Comparison of ENCODE assay signal across 3 worm cellular contexts in genomic region chrIII:13275784-13276183, ce11.
TF ChIP-seq lines count a peak whose summit lies in the region.

No protein-coding gene starts in this region.

TF ChIP-seq in whole organism, L1 larva, 84 proteins besides CTCF, POLR2A, EP300 and RAD21 (continued from another document and continues in another):
- TF ChIP-seq fos-1 (tag; optimal IDR thresholded peaks at IDR 0.05; lab: Kevin White, UChicago) (peak; percentile 65), nhr-11 (tag; optimal IDR thresholded peaks at IDR 0.05; lab: Kevin White, UChicago) (no peak), tbx-2 (tag; optimal IDR thresholded peaks at IDR 0.05; lab: Kevin White, UChicago) (peak; percentile 83), aly-2 (tag; optimal IDR thresholded peaks at IDR 0.05; lab: Kevin White, UChicago) (no peak), efl-3 (GFP tag; optimal IDR thresholded peaks at IDR 0.05; lab: Kevin White, UChicago) (no peak), nhr-47 (tag; optimal IDR thresholded peaks at IDR 0.05; lab: Kevin White, UChicago) (peak; percentile 85), blmp-1 (tag; optimal IDR thresholded peaks at IDR 0.05; lab: Kevin White, UChicago) (no peak), isw-1 (GFP tag; IDR thresholded peaks at IDR 0.05; lab: Robert Waterston, UW) (peak; percentile 61), ceh-90 (tag; optimal IDR thresholded peaks at IDR 0.05; lab: Kevin White, UChicago) (no peak), nhr-28 (tag; optimal IDR thresholded peaks at IDR 0.05; lab: Kevin White, UChicago) (no peak), F16B12.6 (tag; optimal IDR thresholded peaks at IDR 0.05; lab: Kevin White, UChicago) (no peak), lin-14 (GFP tag; optimal IDR thresholded peaks at IDR 0.05; lab: Kevin White, UChicago) (peak; percentile 95), sox-4 (tag; optimal IDR thresholded peaks at IDR 0.05; lab: Kevin White, UChicago) (no peak), fkh-8 (tag; optimal IDR thresholded peaks at IDR 0.05; lab: Kevin White, UChicago) (peak; percentile 97), Y116A8C.19 (tag; optimal IDR thresholded peaks at IDR 0.05; lab: Kevin White, UChicago; ENCODE audit: borderline replicate concordance) (no peak), ces-1 (GFP tag; optimal IDR thresholded peaks at IDR 0.05; lab: Kevin White, UChicago) (no peak), unc-130 (tag; optimal IDR thresholded peaks at IDR 0.05; lab: Kevin White, UChicago) (no peak), fkh-4 (tag; optimal IDR thresholded peaks at IDR 0.05; lab: Kevin White, UChicago; ENCODE audit: borderline replicate concordance) (no peak), swsn-7 (tag; optimal IDR thresholded peaks at IDR 0.05; lab: Kevin White, UChicago) (peak; percentile 84), sptf-1 (tag; optimal IDR thresholded peaks at IDR 0.05; lab: Kevin White, UChicago) (no peak), egl-27 (tag; optimal IDR thresholded peaks at IDR 0.05; lab: Kevin White, UChicago) (peak in 1 of 2 experiments; percentile 25), ceh-82 (tag; optimal IDR thresholded peaks at IDR 0.05; lab: Kevin White, UChicago) (peak; percentile 19 to 72 (median 68)), mab-9 (GFP tag; IDR thresholded peaks at IDR 0.05; lab: Robert Waterston, UW) (peak; percentile 65), C04F5.9 (tag; optimal IDR thresholded peaks at IDR 0.05; lab: Kevin White, UChicago) (no peak), mef-2 (tag; optimal IDR thresholded peaks at IDR 0.05; lab: Kevin White, UChicago) (no peak), nhr-12 (tag; optimal IDR thresholded peaks at IDR 0.05; lab: Kevin White, UChicago) (no peak), pqm-1 (tag; optimal IDR thresholded peaks at IDR 0.05; lab: Kevin White, UChicago) (no peak), vab-15 (tag; optimal IDR thresholded peaks at IDR 0.05; lab: Kevin White, UChicago) (no peak), C34B4.2 (tag; optimal IDR thresholded peaks at IDR 0.05; lab: Kevin White, UChicago) (no peak), skn-1 (tag; optimal IDR thresholded peaks at IDR 0.05; lab: Kevin White, UChicago) (no peak), ztf-11 (tag; optimal IDR thresholded peaks at IDR 0.05; lab: Kevin White, UChicago) (peak in 1 of 2 experiments; percentile 64), fkh-10 (GFP tag; optimal IDR thresholded peaks at IDR 0.05; lab: Kevin White, UChicago) (peak; percentile 88), rnt-1 (tag; optimal IDR thresholded peaks at IDR 0.05; lab: Kevin White, UChicago) (peak; percentile 37), aha-1 (tag; optimal IDR thresholded peaks at IDR 0.05; lab: Kevin White, UChicago) (no peak), snu-23 (GFP tag; optimal IDR thresholded peaks at IDR 0.05; lab: Kevin White, UChicago) (peak; percentile 82), lin-39 (tag; optimal IDR thresholded peaks at IDR 0.05; lab: Kevin White, UChicago) (no peak), zag-1 (tag; optimal IDR thresholded peaks at IDR 0.05; lab: Kevin White, UChicago) (peak; percentile 3), hpl-2 (GFP tag; optimal IDR thresholded peaks at IDR 0.05; lab: Kevin White, UChicago) (no peak), ama-1 (optimal IDR thresholded peaks at IDR 0.05; lab: Kevin White, UChicago) (no peak), lsy-2 (tag; optimal IDR thresholded peaks at IDR 0.05; lab: Kevin White, UChicago) (peak; percentile 51 to 75), unc-30 (tag; optimal IDR thresholded peaks at IDR 0.05; lab: Kevin White, UChicago) (no peak), pag-3 (tag; optimal IDR thresholded peaks at IDR 0.05; lab: Kevin White, UChicago; ENCODE audit: borderline replicate concordance, insufficient read depth) (no peak), nhr-20 (tag; optimal IDR thresholded peaks at IDR 0.05; lab: Kevin White, UChicago) (peak; percentile 44), mep-1 (tag; optimal IDR thresholded peaks at IDR 0.05; lab: Kevin White, UChicago) (peak; percentile 5), nhr-85 (tag; lab: Kevin White, UChicago) (no peak)

TF ChIP-seq in whole organism, L4 larva, 104 proteins besides CTCF, POLR2A, EP300 and RAD21 (continued from another document):
- TF ChIP-seq ceh-28 (tag; optimal IDR thresholded peaks at IDR 0.05; lab: Kevin White, UChicago) (no peak), nhr-6 (tag; optimal IDR thresholded peaks at IDR 0.05; lab: Kevin White, UChicago) (peak; percentile 26), hif-1 (tag; optimal IDR thresholded peaks at IDR 0.05; lab: Kevin White, UChicago) (peak in 1 of 2 experiments; percentile 60), dmd-6 (GFP tag; IDR thresholded peaks at IDR 0.05; lab: Robert Waterston, UW) (peak; percentile 36; the same call in 1 of the 2 replicates), mes-2 (tag; optimal IDR thresholded peaks at IDR 0.05; lab: Kevin White, UChicago; ENCODE audit: poor library complexity, severe bottlenecking) (peak; percentile 41), D1046.2 (GFP tag; IDR thresholded peaks at IDR 0.05; lab: Robert Waterston, UW) (no peak), ctbp-1 (GFP tag; IDR thresholded peaks at IDR 0.05; lab: Robert Waterston, UW) (peak; percentile 80), lim-7 (GFP tag; IDR thresholded peaks at IDR 0.05; lab: Robert Waterston, UW) (no peak), lin-1 (GFP tag; IDR thresholded peaks at IDR 0.05; lab: Robert Waterston, UW) (no peak), F37D6.2 (tag; optimal IDR thresholded peaks at IDR 0.05; lab: Kevin White, UChicago) (peak; percentile 62), unc-62 (GFP tag; optimal IDR thresholded peaks at IDR 0.05 in 1 of 2; lab: Kevin White, UChicago) (peak in 1 of 2 experiments; percentile 99), unc-62 (tag; optimal IDR thresholded peaks at IDR 0.05; lab: Kevin White, UChicago) (no peak), lin-39 (tag; optimal IDR thresholded peaks at IDR 0.05; lab: Kevin White, UChicago) (peak; percentile 39), mep-1 (tag; optimal IDR thresholded peaks at IDR 0.05; lab: Kevin White, UChicago) (peak; percentile 74), ZK546.5 (tag; optimal IDR thresholded peaks at IDR 0.05; lab: Kevin White, UChicago) (no peak), F10B5.3 (tag; optimal IDR thresholded peaks at IDR 0.05; lab: Kevin White, UChicago) (no peak), vab-7 (GFP tag; IDR thresholded peaks at IDR 0.05; lab: Robert Waterston, UW) (no peak), dve-1 (tag; optimal IDR thresholded peaks at IDR 0.05; lab: Kevin White, UChicago; ENCODE audit: insufficient read depth) (peak; percentile 60), T26A8.4 (GFP tag; IDR thresholded peaks at IDR 0.05; lab: Robert Waterston, UW) (0 out of 2 replicates have a peak, but pooled peaks have one; percentile 25)

TF ChIP-seq in whole organism, young adult, 124 proteins besides CTCF, POLR2A, EP300 and RAD21 (continued from another document):
- TF ChIP-seq bed-2 (GFP tag; IDR thresholded peaks at IDR 0.05; lab: Robert Waterston, UW) (no peak), aptf-3 (GFP tag; IDR thresholded peaks at IDR 0.05; lab: Robert Waterston, UW) (no peak), pha-4 (tag; optimal IDR thresholded peaks at IDR 0.05; lab: Kevin White, UChicago) (no peak), somi-1 (GFP tag; optimal IDR thresholded peaks at IDR 0.05; lab: Kevin White, UChicago) (no peak), B0336.3 (GFP tag; IDR thresholded peaks at IDR 0.05; lab: Robert Waterston, UW) (no peak; the same call in 1 of the 2 replicates), lin-40 (tag; optimal IDR thresholded peaks at IDR 0.05; lab: Kevin White, UChicago) (peak; percentile 62), Y53G8AR.9 (GFP tag; conservative IDR thresholded peaks at IDR 0.05; lab: Robert Waterston, UW) (no peak), lin-35 (GFP tag; optimal IDR thresholded peaks at IDR 0.05; lab: Kevin White, UChicago) (peak in 1 of 3 experiments; percentile 58), mxl-1 (tag; optimal IDR thresholded peaks at IDR 0.05; lab: Kevin White, UChicago) (no peak), ztf-3 (GFP tag; optimal IDR thresholded peaks at IDR 0.05; lab: Kevin White, UChicago) (no peak), C06A6.2 (GFP tag; conservative IDR thresholded peaks at IDR 0.05; lab: Robert Waterston, UW) (no peak), F57A8.1 (GFP tag; optimal IDR thresholded peaks at IDR 0.05; lab: Kevin White, UChicago) (no peak), hlh-26 (GFP tag; conservative IDR thresholded peaks at IDR 0.05; lab: Robert Waterston, UW) (no peak), lin-26 (GFP tag; IDR thresholded peaks at IDR 0.05; lab: Robert Waterston, UW) (0 out of 2 replicates have a peak, but pooled peaks have one; percentile 29), zfh-2 (GFP tag; conservative IDR thresholded peaks at IDR 0.05; lab: Robert Waterston, UW) (peak; percentile 94), ztf-6 (GFP tag; IDR thresholded peaks at IDR 0.05; lab: Robert Waterston, UW) (no peak), ceh-27 (GFP tag; optimal IDR thresholded peaks at IDR 0.05; lab: Kevin White, UChicago) (peak; percentile 61), lsl-1 (GFP tag; optimal IDR thresholded peaks at IDR 0.05; lab: Kevin White, UChicago) (no peak), B0035.1 (tag; optimal IDR thresholded peaks at IDR 0.05; lab: Kevin White, UChicago) (no peak), B0261.1 (tag; optimal IDR thresholded peaks at IDR 0.05; lab: Kevin White, UChicago) (no peak), T26A5.8 (tag; optimal IDR thresholded peaks at IDR 0.05; lab: Kevin White, UChicago) (no peak), nfya-2 (GFP tag; IDR thresholded peaks at IDR 0.05; lab: Robert Waterston, UW) (no peak), sdz-38 (tag; optimal IDR thresholded peaks at IDR 0.05; lab: Kevin White, UChicago) (no peak), C17E4.6 (GFP tag; IDR thresholded peaks at IDR 0.05; lab: Robert Waterston, UW) (no peak), efl-1 (GFP tag; optimal IDR thresholded peaks at IDR 0.05; lab: Kevin White, UChicago) (no peak), fkh-3 (tag; optimal IDR thresholded peaks at IDR 0.05; lab: Kevin White, UChicago) (no peak), hmg-20 (GFP tag; IDR thresholded peaks at IDR 0.05; lab: Robert Waterston, UW) (no peak), hsf-1 (GFP tag; IDR thresholded peaks at IDR 0.05; lab: Robert Waterston, UW) (no peak), rcor-1 (GFP tag; IDR thresholded peaks at IDR 0.05; lab: Robert Waterston, UW) (no peak), nfyb-1 (GFP tag; IDR thresholded peaks at IDR 0.05; lab: Robert Waterston, UW) (peak; percentile 21; the same call in 1 of the 2 replicates), sptf-2 (GFP tag; optimal IDR thresholded peaks at IDR 0.05; lab: Kevin White, UChicago) (no peak), snpc-3.4 (tag; optimal IDR thresholded peaks at IDR 0.05; lab: Kevin White, UChicago) (no peak), him-1 (tag; optimal IDR thresholded peaks at IDR 0.05; lab: Kevin White, UChicago) (no peak), F52B5.7 (tag; optimal IDR thresholded peaks at IDR 0.05; lab: Kevin White, UChicago) (no peak), rec-8 (tag; optimal IDR thresholded peaks at IDR 0.05; lab: Kevin White, UChicago) (no peak), zim-3 (tag; optimal IDR thresholded peaks at IDR 0.05; lab: Kevin White, UChicago) (no peak), Y95B8A.8 (GFP tag; IDR thresholded peaks at IDR 0.05; lab: Robert Waterston, UW) (no peak), attf-5 (GFP tag; optimal IDR thresholded peaks at IDR 0.05; lab: Kevin White, UChicago) (peak; percentile 62), mcd-1 (GFP tag; IDR thresholded peaks at IDR 0.05; lab: Robert Waterston, UW) (peak; percentile 48), lsy-27 (tag; optimal IDR thresholded peaks at IDR 0.05; lab: Kevin White, UChicago; ENCODE audit: borderline replicate concordance, insufficient read depth) (no peak), nhr-120 (GFP tag; IDR thresholded peaks at IDR 0.05; lab: Robert Waterston, UW) (no peak), egl-44 (GFP tag; IDR thresholded peaks at IDR 0.05; lab: Robert Waterston, UW) (no peak), Y53F4B.3 (GFP tag; IDR thresholded peaks at IDR 0.05; lab: Robert Waterston, UW) (no peak), ama-1 (optimal IDR thresholded peaks at IDR 0.05; lab: Kevin White, UChicago) (no peak), ama-1 (GFP tag; optimal IDR thresholded peaks at IDR 0.05; lab: Kevin White, UChicago) (no peak), lir-1 (GFP tag; conservative IDR thresholded peaks at IDR 0.05; lab: Robert Waterston, UW) (no peak), dpl-1 (GFP tag; optimal IDR thresholded peaks at IDR 0.05; lab: Kevin White, UChicago) (no peak), nhr-179 (tag; optimal IDR thresholded peaks at IDR 0.05; lab: Kevin White, UChicago) (no peak), lag-1 (GFP tag; IDR thresholded peaks at IDR 0.05; lab: Robert Waterston, UW) (no peak), attf-3 (GFP tag; conservative IDR thresholded peaks at IDR 0.05; lab: Robert Waterston, UW) (no peak), repo-1 (tag; optimal IDR thresholded peaks at IDR 0.05; lab: Kevin White, UChicago) (no peak), ceh-58 (GFP tag; IDR thresholded peaks at IDR 0.05; lab: Robert Waterston, UW) (no peak), madf-6 (GFP tag; IDR thresholded peaks at IDR 0.05; lab: Robert Waterston, UW) (no peak), ztf-26 (tag; optimal IDR thresholded peaks at IDR 0.05; lab: Kevin White, UChicago) (no peak), ZK185.1 (tag; optimal IDR thresholded peaks at IDR 0.05; lab: Kevin White, UChicago; ENCODE audit: poor library complexity, severe bottlenecking) (no peak), aptf-2 (GFP tag; conservative IDR thresholded peaks at IDR 0.05; lab: Robert Waterston, UW) (no peak), ztf-18 (tag; optimal IDR thresholded peaks at IDR 0.05; lab: Kevin White, UChicago) (no peak), hmg-1.2 (GFP tag; IDR thresholded peaks at IDR 0.05; lab: Robert Waterston, UW) (peak; percentile 67; the same call in 1 of the 2 replicates), snpc-1.3 (tag; optimal IDR thresholded peaks at IDR 0.05; lab: Kevin White, UChicago; ENCODE audit: insufficient read depth) (no peak), let-526 (GFP tag; IDR thresholded peaks at IDR 0.05; lab: Robert Waterston, UW) (no peak), pbrm-1 (GFP tag; IDR thresholded peaks at IDR 0.05; lab: Robert Waterston, UW) (peak; percentile 29; the same call in 1 of the 2 replicates), ztf-22 (GFP tag; optimal IDR thresholded peaks at IDR 0.05; lab: Kevin White, UChicago) (no peak), nhr-27 (tag; optimal IDR thresholded peaks at IDR 0.05; lab: Kevin White, UChicago) (no peak), snpc-1.1 (tag; optimal IDR thresholded peaks at IDR 0.05; lab: Kevin White, UChicago; ENCODE audit: insufficient read depth) (no peak), cebp-2 (GFP tag; IDR thresholded peaks at IDR 0.05; lab: Robert Waterston, UW) (no peak), F39B2.1 (GFP tag; IDR thresholded peaks at IDR 0.05; lab: Robert Waterston, UW) (no peak), K12H6.12 (tag; optimal IDR thresholded peaks at IDR 0.05; lab: Kevin White, UChicago) (peak; percentile 68), madf-10 (tag; optimal IDR thresholded peaks at IDR 0.05; lab: Kevin White, UChicago) (peak; percentile 8), lin-54 (GFP tag; optimal IDR thresholded peaks at IDR 0.05; lab: Kevin White, UChicago) (no peak), die-1 (tag; optimal IDR thresholded peaks at IDR 0.05; lab: Kevin White, UChicago) (no peak), dox-1 (GFP tag; IDR thresholded peaks at IDR 0.05; lab: Robert Waterston, UW) (peak; percentile 66), ceh-40 (GFP tag; IDR thresholded peaks at IDR 0.05; lab: Robert Waterston, UW) (no peak), Y79H2A.3 (GFP tag; conservative IDR thresholded peaks at IDR 0.05; lab: Robert Waterston, UW) (no peak), Y67H2A.10 (GFP tag; conservative IDR thresholded peaks at IDR 0.05; lab: Robert Waterston, UW) (no peak)
TF ChIP-seq in whole organism, young adult: peak in this region for 22.
